Worm (Caenorhabditis elegans) whole organism, L3 larva: ENCODE data around the gene F49E10.2.

Experiments
- R02D3.7 ChIP-seq: fragments of 150-350 bp; optimal IDR thresholded peaks from 2 replicates; lab custom pipeline; 2014; ENCODE audit warnings: missing biosample characterization, missing genetic modification characterization
- ZK546.5 ChIP-seq: sonication (generic microtip); optimal IDR thresholded peaks from 2 replicates; lab custom pipeline; 2017; ENCODE audit warnings: missing biosample characterization, missing genetic modification characterization
- ama-1 ChIP-seq: fragments of 150-350 bp; optimal IDR thresholded peaks from 2 replicates; lab custom pipeline; 2018
- ceh-16 ChIP-seq: sonication (generic microtip); optimal IDR thresholded peaks from 2 replicates; lab custom pipeline; 2017; ENCODE audit warnings: missing biosample characterization, missing genetic modification characterization
- ceh-28 ChIP-seq: fragments of 150-350 bp; optimal IDR thresholded peaks from 2 replicates; lab custom pipeline; 2014; ENCODE audit warnings: missing biosample characterization, missing genetic modification reagents, missing genetic modification characterization
- ceh-82 ChIP-seq: fragments of 150-350 bp; optimal IDR thresholded peaks from 2 replicates; lab custom pipeline; 2014; ENCODE audit warnings: missing biosample characterization, missing genetic modification characterization
- daf-12 ChIP-seq: fragments of 150-350 bp; optimal IDR thresholded peaks from 2 replicates; lab custom pipeline; 2014; ENCODE audit warnings: missing biosample characterization, missing genetic modification reagents, missing genetic modification characterization
- egl-27 ChIP-seq: sonication (generic microtip); optimal IDR thresholded peaks from 4 replicates; lab custom pipeline; 2017; ENCODE audit warnings: missing biosample characterization, missing genetic modification reagents, missing genetic modification characterization
- egl-5 ChIP-seq: fragments of 150-350 bp; optimal IDR thresholded peaks from 2 replicates; lab custom pipeline; 2017; ENCODE audit warnings: missing biosample characterization, missing genetic modification reagents, missing genetic modification characterization, inconsistent platforms
- fkh-10 ChIP-seq: sonication (generic microtip); optimal IDR thresholded peaks from 2 replicates; lab custom pipeline; 2017; ENCODE audit warnings: missing biosample characterization, missing genetic modification reagents, missing genetic modification characterization
- fkh-2 ChIP-seq: fragments of 150-350 bp; optimal IDR thresholded peaks from 2 replicates; lab custom pipeline; 2014; ENCODE audit warnings: missing biosample characterization, missing genetic modification reagents, missing genetic modification characterization
- fos-1 ChIP-seq: fragments of 150-350 bp; optimal IDR thresholded peaks from 2 replicates; lab custom pipeline; 2014; ENCODE audit warnings: missing biosample characterization, missing genetic modification characterization
- hmg-11 ChIP-seq: sonication (generic microtip); optimal IDR thresholded peaks from 2 replicates; lab custom pipeline; 2016; ENCODE audit warnings: missing genetic modification characterization, missing compliant biosample characterization
- lin-15B ChIP-seq: fragments of 150-350 bp; optimal IDR thresholded peaks from 2 replicates; lab custom pipeline; 2014; ENCODE audit warnings: missing biosample characterization, missing genetic modification characterization
- lin-39 ChIP-seq: fragments of 150-350 bp; optimal IDR thresholded peaks from 2 replicates; lab custom pipeline; 2018; ENCODE audit warnings: missing biosample characterization, missing genetic modification reagents, missing genetic modification characterization
- lsy-12 ChIP-seq: sonication (generic microtip); optimal IDR thresholded peaks from 2 replicates; lab custom pipeline; 2016; ENCODE audit warnings: mild to moderate bottlenecking, missing genetic modification characterization, missing compliant biosample characterization
- mdl-1 ChIP-seq: fragments of 150-350 bp; optimal IDR thresholded peaks from 2 replicates; lab custom pipeline; 2014; ENCODE audit warnings: missing biosample characterization, missing genetic modification characterization
- nfya-1 ChIP-seq: sonication (generic microtip); optimal IDR thresholded peaks from 2 replicates; lab custom pipeline; 2017; ENCODE audit warnings: missing genetic modification characterization, mild to moderate bottlenecking, missing compliant biosample characterization, antibody characterized with exemption, moderate library complexity; ENCODE audit not compliant: insufficient read depth
- nhr-11 ChIP-seq: fragments of 150-350 bp; optimal IDR thresholded peaks from 2 replicates; lab custom pipeline; 2014; ENCODE audit warnings: missing biosample characterization, missing genetic modification characterization
- nhr-12 ChIP-seq: fragments of 150-350 bp; optimal IDR thresholded peaks from 2 replicates; lab custom pipeline; 2014; ENCODE audit warnings: missing biosample characterization, missing genetic modification characterization
- nhr-23 ChIP-seq: fragments of 150-350 bp; optimal IDR thresholded peaks from 2 replicates; lab custom pipeline; 2014; ENCODE audit warnings: missing biosample characterization, missing genetic modification reagents, missing genetic modification characterization
- nhr-237 ChIP-seq: fragments of 150-350 bp; optimal IDR thresholded peaks from 2 replicates; lab custom pipeline; 2014; ENCODE audit warnings: missing biosample characterization, missing genetic modification characterization
- nhr-25 ChIP-seq: sonication (generic microtip); optimal IDR thresholded peaks from 2 replicates; lab custom pipeline; 2017; ENCODE audit warnings: missing biosample characterization, missing genetic modification characterization
- nhr-28 ChIP-seq: fragments of 150-350 bp; optimal IDR thresholded peaks from 2 replicates; lab custom pipeline; 2014; ENCODE audit warnings: missing biosample characterization, missing genetic modification characterization
- nhr-43 ChIP-seq: sonication (generic microtip); optimal IDR thresholded peaks from 2 replicates; lab custom pipeline; 2016; ENCODE audit warnings: mild to moderate bottlenecking, missing genetic modification characterization, missing compliant biosample characterization; ENCODE audit not compliant: poor library complexity, severe bottlenecking
- nhr-76 ChIP-seq: fragments of 150-350 bp; sonication (generic microtip); optimal IDR thresholded peaks from 5 replicates; lab custom pipeline; 2014; ENCODE audit warnings: missing biosample characterization, missing genetic modification characterization
- nhr-77 ChIP-seq: fragments of 150-350 bp; optimal IDR thresholded peaks from 2 replicates; lab custom pipeline; 2014; ENCODE audit warnings: missing biosample characterization, missing genetic modification characterization
- pha-4 ChIP-seq: fragments of 150-350 bp; optimal IDR thresholded peaks from 2 replicates; lab custom pipeline; 2014; ENCODE audit warnings: missing biosample characterization, missing genetic modification reagents, missing genetic modification characterization
- pqm-1 ChIP-seq: fragments of 150-350 bp; optimal IDR thresholded peaks from 2 replicates; lab custom pipeline; 2017; ENCODE audit warnings: missing biosample characterization, missing genetic modification characterization, inconsistent platforms
- sea-2 ChIP-seq: fragments of 150-350 bp; sonication (generic microtip); optimal IDR thresholded peaks from 4 replicates; lab custom pipeline; 2014; ENCODE audit warnings: missing biosample characterization, missing genetic modification reagents, missing genetic modification characterization
- skn-1 ChIP-seq: fragments of 150-350 bp; optimal IDR thresholded peaks from 2 replicates; lab custom pipeline; 2014; ENCODE audit warnings: missing biosample characterization, missing genetic modification characterization
- snpc-4 ChIP-seq: fragments of 150-350 bp; optimal IDR thresholded peaks from 2 replicates; lab custom pipeline; 2014; ENCODE audit warnings: missing biosample characterization, missing genetic modification characterization
- tbx-2 ChIP-seq: sonication (generic microtip); optimal IDR thresholded peaks from 2 replicates; lab custom pipeline; 2016; ENCODE audit warnings: mild to moderate bottlenecking, missing genetic modification characterization, missing compliant biosample characterization
- unc-39 ChIP-seq: sonication (generic microtip); optimal IDR thresholded peaks from 4 replicates; lab custom pipeline; 2017; ENCODE audit warnings: missing biosample characterization, missing genetic modification characterization
- unc-62 ChIP-seq: fragments of 150-350 bp; sonication (generic microtip); optimal IDR thresholded peaks from 4 replicates; lab custom pipeline; 2014; ENCODE audit warnings: missing biosample characterization, missing genetic modification reagents, missing genetic modification characterization
- zag-1 ChIP-seq: fragments of 150-350 bp; optimal IDR thresholded peaks from 2 replicates; lab custom pipeline; 2014; ENCODE audit warnings: missing biosample characterization, missing genetic modification characterization
- ztf-11 ChIP-seq: fragments of 150-350 bp; optimal IDR thresholded peaks from 2 replicates; lab custom pipeline; 2014; ENCODE audit warnings: missing biosample characterization, missing genetic modification characterization
- ztf-4 ChIP-seq: fragments of 150-350 bp; optimal IDR thresholded peaks from 2 replicates; lab custom pipeline; 2014; ENCODE audit warnings: missing biosample characterization, missing genetic modification characterization

F49E10.2 gene

DNA sequence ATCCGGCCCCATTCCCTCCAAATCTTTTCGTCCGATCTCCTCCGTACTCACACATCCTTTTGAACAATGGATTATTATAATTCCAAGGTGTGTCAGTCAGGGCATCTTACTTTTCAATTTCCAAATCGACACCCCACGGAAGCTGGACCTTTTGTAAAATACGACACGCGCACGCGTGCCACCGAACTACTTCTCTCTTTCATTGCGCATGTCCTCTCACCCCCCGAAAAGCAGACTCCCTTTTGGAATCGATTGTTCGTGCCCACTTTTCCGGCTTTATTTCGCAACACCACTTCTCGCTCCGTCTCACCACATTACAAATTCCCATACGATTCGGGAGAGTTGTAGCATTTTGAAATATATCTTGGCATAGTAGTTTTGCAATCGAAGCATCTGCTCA lies 42.9 kb upstream of the F49E10.2 start:
- TF ChIP-seq ceh-28 (tag; lab: Kevin White, UChicago) (peak; percentile 6), fkh-10 (GFP tag; lab: Kevin White, UChicago) (peak; percentile 21), nhr-76 (tag; lab: Kevin White, UChicago) (no peak), hmg-11 (peak; percentile 21), nhr-77 (tag; lab: Kevin White, UChicago) (no peak), nfya-1 (peak; percentile 48), egl-5 (tag; lab: Kevin White, UChicago) (peak; percentile 21), lin-39 (tag; lab: Kevin White, UChicago) (peak; percentile 78)

- TF ChIP-seq ZK546.5 (tag; lab: Kevin White, UChicago) (no peak), unc-39 (tag; lab: Kevin White, UChicago) (no peak), nhr-237 (tag; lab: Kevin White, UChicago) (no peak), egl-27 (tag; lab: Kevin White, UChicago) (no peak), nhr-11 (tag; lab: Kevin White, UChicago) (no peak), nhr-28 (tag; lab: Kevin White, UChicago) (no peak), nhr-23 (tag; lab: Kevin White, UChicago) (peak; percentile 51), unc-62 (GFP tag; lab: Kevin White, UChicago) (no peak), ceh-82 (no peak), hmg-11 (peak; percentile 4), pqm-1 (no peak), tbx-2 (tag; lab: Kevin White, UChicago) (peak; percentile 12), fkh-2 (tag; lab: Kevin White, UChicago) (no peak), mdl-1 (no peak), ztf-4 (tag; lab: Kevin White, UChicago) (no peak), lin-39 (tag; lab: Kevin White, UChicago) (peak; percentile 5), nhr-77 (tag; lab: Kevin White, UChicago) (no peak), R02D3.7 (tag; lab: Kevin White, UChicago) (no peak), ztf-11 (no peak), nhr-43 (tag; lab: Kevin White, UChicago) (peak; percentile 39), fos-1 (tag; lab: Kevin White, UChicago) (no peak), lin-15B (tag; lab: Kevin White, UChicago) (no peak), nhr-25 (no peak), lsy-12 (tag; lab: Kevin White, UChicago) (no peak), daf-12 (tag; lab: Kevin White, UChicago) (no peak), ama-1 (lab: Kevin White, UChicago) (no peak), sea-2 (no peak), pha-4 (tag; lab: Kevin White, UChicago) (no peak), zag-1 (no peak)
Measured at ce11 chrX:5848703-5849102, 41.5 kb upstream of the F49E10.2 start, which contains the start of gene atat-2. atat-2 (plus strand) TSS chrX:5849100.

DNA sequence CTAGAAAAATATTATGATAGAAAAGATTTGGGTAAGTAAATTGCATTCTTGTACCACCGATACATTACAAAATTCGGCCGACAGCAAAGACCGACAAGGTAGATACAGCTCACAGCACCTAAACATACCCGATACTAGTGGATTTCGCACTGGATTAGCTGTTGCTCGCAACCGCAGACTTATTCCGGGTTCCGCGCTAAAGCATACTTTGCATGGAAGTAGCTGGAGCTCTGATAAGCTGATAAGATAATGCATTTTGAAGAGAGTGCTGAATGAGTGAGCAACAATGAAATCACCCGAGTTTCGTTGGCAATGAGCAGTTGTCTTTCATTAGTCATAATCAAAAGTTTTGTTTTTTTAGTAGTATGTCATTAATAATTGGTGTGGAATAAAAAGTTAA lies 39.7 kb upstream of the F49E10.2 start:
- TF ChIP-seq ztf-11 (no peak), nhr-76 (tag; lab: Kevin White, UChicago) (no peak), snpc-4 (tag; lab: Kevin White, UChicago) (peak; percentile 33)

DNA sequence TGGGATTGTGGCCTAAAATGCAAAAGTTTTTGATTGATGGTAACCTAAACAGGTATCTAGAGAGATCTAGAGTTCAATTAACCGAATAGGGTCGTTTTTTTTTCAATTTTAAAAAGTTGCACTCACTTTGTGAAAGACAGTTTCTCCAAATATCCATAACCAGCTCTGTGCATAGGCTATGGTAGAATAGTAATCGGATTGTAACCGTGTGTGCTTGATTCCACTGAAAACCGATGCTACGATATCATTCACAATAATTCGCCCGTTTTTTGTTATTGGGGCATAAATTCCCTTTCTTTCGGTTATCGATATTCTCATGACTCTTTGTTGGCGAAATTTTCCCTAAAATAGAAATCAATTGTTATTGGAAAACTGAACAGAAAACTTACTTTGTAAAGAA lies 38.1 kb upstream of the F49E10.2 start:
- TF ChIP-seq ztf-11 (no peak), nhr-23 (tag; lab: Kevin White, UChicago) (peak; percentile 23)
- TF ChIP-seq, all 47 proteins: peak for 1

- TF ChIP-seq ceh-82 (no peak), skn-1 (tag; lab: Kevin White, UChicago) (no peak), daf-12 (tag; lab: Kevin White, UChicago) (no peak), tbx-2 (tag; lab: Kevin White, UChicago) (no peak), ztf-11 (no peak), nhr-28 (tag; lab: Kevin White, UChicago) (no peak), nhr-12 (tag; lab: Kevin White, UChicago) (no peak), nhr-25 (no peak), nhr-23 (tag; lab: Kevin White, UChicago) (no peak), fkh-2 (tag; lab: Kevin White, UChicago) (no peak), zag-1 (no peak), snpc-4 (tag; lab: Kevin White, UChicago) (no peak), R02D3.7 (tag; lab: Kevin White, UChicago) (no peak), fos-1 (tag; lab: Kevin White, UChicago) (no peak), ceh-28 (tag; lab: Kevin White, UChicago) (no peak), hmg-11 (no peak), ceh-16 (tag; lab: Kevin White, UChicago) (no peak)
Measured at ce11 chrX:5854163-5854451, 36.1 kb upstream of the F49E10.2 start, which contains the start of gene hog-1. hog-1 (minus strand) TSS chrX:5854263.
